Worm (Caenorhabditis elegans) whole organism, late embryonic: Measurements from ENCODE around the gene vps-33.2.

Source experiments
- C08G9.2 ChIP-seq: sonication (generic microtip); optimal IDR thresholded peaks from 2 replicates; lab custom pipeline; 2016; ENCODE audit warnings: mild to moderate bottlenecking, missing genetic modification characterization, moderate library complexity, missing compliant biosample characterization
- C38D4.7 ChIP-seq: fragments of 200-800 bp; sonication (Bioruptor generic); optimal IDR thresholded peaks from 2 replicates; lab custom pipeline; 2018; ENCODE audit warnings: mild to moderate bottlenecking, missing genetic modification characterization, moderate library complexity, missing compliant biosample characterization
- F13H6.1 ChIP-seq: sonication (generic microtip); optimal IDR thresholded peaks from 2 replicates; lab custom pipeline; 2016; ENCODE audit warnings: missing genetic modification characterization, missing compliant biosample characterization
- ahr-1 ChIP-seq: sonication (generic microtip); optimal IDR thresholded peaks from 2 replicates; lab custom pipeline; 2016; ENCODE audit warnings: missing genetic modification characterization, missing compliant biosample characterization
- ama-1 ChIP-seq: fragments of 150-350 bp; optimal IDR thresholded peaks from 2 replicates; lab custom pipeline; 2014
- ceh-14 ChIP-seq: sonication (generic microtip); optimal IDR thresholded peaks from 2 replicates; lab custom pipeline; 2016; ENCODE audit warnings: missing genotype, missing genetic modification characterization, missing compliant biosample characterization
- ceh-2 ChIP-seq: sonication (generic microtip); optimal IDR thresholded peaks from 2 replicates; lab custom pipeline; 2016; ENCODE audit warnings: missing genotype, missing genetic modification characterization, missing compliant biosample characterization
- ceh-45 ChIP-seq: fragments of 200-800 bp; sonication (Bioruptor generic); IDR thresholded peaks from 2 replicates; pipeline ENCODE4 v1.3.6; 2022; ENCODE audit warnings: missing genetic modification reagents, missing genetic modification characterization, missing compliant biosample characterization
- ceh-48 ChIP-seq: sonication (generic microtip); optimal IDR thresholded peaks from 2 replicates; lab custom pipeline; 2016; ENCODE audit warnings: missing genetic modification characterization, inconsistent platforms, missing compliant biosample characterization
- ceh-6 ChIP-seq: fragments of 200-800 bp; sonication (Bioruptor generic); optimal IDR thresholded peaks from 2 replicates; lab custom pipeline; 2018; ENCODE audit warnings: mild to moderate bottlenecking, missing genetic modification characterization, missing compliant biosample characterization
- dve-1 ChIP-seq: sonication (generic microtip); optimal IDR thresholded peaks from 2 replicates; lab custom pipeline; 2017; ENCODE audit warnings: antibody characterized with exemption, mild to moderate bottlenecking, missing genetic modification characterization, missing compliant biosample characterization
- elt-2 ChIP-seq: sonication (generic microtip); optimal IDR thresholded peaks from 2 replicates; lab custom pipeline; 2016; ENCODE audit warnings: missing genetic modification reagents, missing genetic modification characterization, missing compliant biosample characterization
- ets-4 ChIP-seq: sonication (generic microtip); optimal IDR thresholded peaks from 2 replicates; lab custom pipeline; 2016; ENCODE audit warnings: missing genetic modification characterization, missing compliant biosample characterization
- eyg-1 ChIP-seq: sonication (generic microtip); optimal IDR thresholded peaks from 2 replicates; lab custom pipeline; 2016; ENCODE audit warnings: missing genotype, missing genetic modification characterization, missing compliant biosample characterization
- fkh-10 ChIP-seq: fragments of 150-350 bp; optimal IDR thresholded peaks from 2 replicates; lab custom pipeline; 2014; ENCODE audit warnings: missing biosample characterization, missing genetic modification reagents, missing genetic modification characterization
- fkh-6 ChIP-seq: sonication (generic microtip); optimal IDR thresholded peaks from 2 replicates; lab custom pipeline; 2016; ENCODE audit warnings: missing genetic modification characterization, missing compliant biosample characterization
- hlh-15 ChIP-seq: sonication (generic microtip); optimal IDR thresholded peaks from 2 replicates; lab custom pipeline; 2016; ENCODE audit warnings: missing genetic modification characterization, missing compliant biosample characterization
- hlh-30 ChIP-seq: sonication (generic microtip); optimal IDR thresholded peaks from 2 replicates; lab custom pipeline; 2017; ENCODE audit warnings: antibody characterized with exemption, missing genetic modification characterization, missing compliant biosample characterization; ENCODE audit not compliant: insufficient read depth
- hlh-6 ChIP-seq: sonication (generic microtip); optimal IDR thresholded peaks from 2 replicates; lab custom pipeline; 2016; ENCODE audit warnings: missing genotype, missing genetic modification characterization, missing compliant biosample characterization
- hlh-8 ChIP-seq: sonication (generic microtip); optimal IDR thresholded peaks from 2 replicates; lab custom pipeline; 2016; ENCODE audit warnings: missing genotype, missing genetic modification characterization, missing compliant biosample characterization
- lin-11 ChIP-seq: fragments of 200-800 bp; sonication (Bioruptor generic); optimal IDR thresholded peaks from 2 replicates; lab custom pipeline; 2018; ENCODE audit warnings: mild to moderate bottlenecking, missing genetic modification characterization, missing compliant biosample characterization
- madf-2 ChIP-seq: sonication (generic microtip); optimal IDR thresholded peaks from 2 replicates; lab custom pipeline; 2017; ENCODE audit warnings: missing genetic modification characterization, missing compliant biosample characterization
- mec-3 ChIP-seq: sonication (generic microtip); optimal IDR thresholded peaks from 2 replicates; lab custom pipeline; 2016; ENCODE audit warnings: borderline replicate concordance, missing genetic modification characterization, missing compliant biosample characterization
- nfya-1 ChIP-seq: sonication (generic microtip); optimal IDR thresholded peaks from 2 replicates; lab custom pipeline; 2017; ENCODE audit warnings: missing genetic modification characterization, mild to moderate bottlenecking, missing compliant biosample characterization, antibody characterized with exemption, moderate library complexity
- nhr-11 ChIP-seq: fragments of 150-350 bp; optimal IDR thresholded peaks from 2 replicates; lab custom pipeline; 2014; ENCODE audit warnings: missing biosample characterization, missing genetic modification characterization
- npax-4 ChIP-seq: sonication (generic microtip); optimal IDR thresholded peaks from 2 replicates; lab custom pipeline; 2016; ENCODE audit warnings: missing genetic modification characterization, missing compliant biosample characterization
- odd-2 ChIP-seq: sonication (generic microtip); optimal IDR thresholded peaks from 2 replicates; lab custom pipeline; 2017; ENCODE audit warnings: antibody characterized with exemption, mild to moderate bottlenecking, missing genetic modification characterization, missing compliant biosample characterization
- pag-3 ChIP-seq: sonication (generic microtip); optimal IDR thresholded peaks from 2 replicates; lab custom pipeline; 2016; ENCODE audit warnings: missing compliant biosample characterization, missing genetic modification characterization, borderline replicate concordance
- pat-9 ChIP-seq: fragments of 200-800 bp; sonication (Bioruptor generic); optimal IDR thresholded peaks from 2 replicates; lab custom pipeline; 2018; ENCODE audit warnings: mild to moderate bottlenecking, missing genetic modification characterization, moderate library complexity, missing compliant biosample characterization
- pax-1 ChIP-seq: fragments of 150-350 bp; optimal IDR thresholded peaks from 2 replicates; lab custom pipeline; 2014; ENCODE audit warnings: missing biosample characterization, missing genetic modification characterization
- pha-4 ChIP-seq: fragments of 150-350 bp; optimal IDR thresholded peaks from 2 replicates; lab custom pipeline; 2018; ENCODE audit warnings: missing biosample characterization, missing genetic modification reagents, missing genetic modification characterization
- pqm-1 ChIP-seq: sonication (generic microtip); optimal IDR thresholded peaks from 2 replicates; lab custom pipeline; 2016; ENCODE audit warnings: missing genetic modification characterization, missing compliant biosample characterization
- ref-2 ChIP-seq: sonication (generic microtip); optimal IDR thresholded peaks from 2 replicates; lab custom pipeline; 2016; ENCODE audit warnings: missing genetic modification characterization, missing compliant biosample characterization
- rnt-1 ChIP-seq: sonication (generic microtip); optimal IDR thresholded peaks from 2 replicates; lab custom pipeline; 2016; ENCODE audit warnings: missing genetic modification characterization, missing compliant biosample characterization
- sdc-2 ChIP-seq: sonication (generic microtip); optimal IDR thresholded peaks from 2 replicates; lab custom pipeline; 2016; ENCODE audit warnings: missing genotype, missing genetic modification characterization, missing compliant biosample characterization
- sox-2 ChIP-seq: fragments of 200-800 bp; sonication (Bioruptor generic); IDR thresholded peaks from 2 replicates; pipeline ENCODE4 v1.3.6; 2022; ENCODE audit warnings: missing genetic modification reagents, missing genetic modification characterization, missing compliant biosample characterization
- sox-4 ChIP-seq: sonication (generic microtip); optimal IDR thresholded peaks from 2 replicates; lab custom pipeline; 2017; ENCODE audit warnings: mild to moderate bottlenecking, missing genetic modification characterization, inconsistent platforms, missing compliant biosample characterization
- syd-9 ChIP-seq: sonication (generic microtip); optimal IDR thresholded peaks from 2 replicates; lab custom pipeline; 2016; ENCODE audit warnings: mild to moderate bottlenecking, missing genetic modification characterization, moderate library complexity, missing compliant biosample characterization
- tbx-2 ChIP-seq: sonication (generic microtip); optimal IDR thresholded peaks from 2 replicates; lab custom pipeline; 2016; ENCODE audit warnings: missing genetic modification characterization, missing compliant biosample characterization
- tbx-7 ChIP-seq: sonication (generic microtip); optimal IDR thresholded peaks from 2 replicates; lab custom pipeline; 2016; ENCODE audit warnings: missing genotype, missing genetic modification characterization, missing compliant biosample characterization
- unc-42 ChIP-seq: sonication (generic microtip); optimal IDR thresholded peaks from 2 replicates; lab custom pipeline; 2016; ENCODE audit warnings: missing genotype, missing genetic modification characterization, missing compliant biosample characterization
- unc-55 ChIP-seq: sonication (generic microtip); optimal IDR thresholded peaks from 2 replicates; lab custom pipeline; 2017; ENCODE audit warnings: missing biosample characterization, missing genetic modification reagents, missing genetic modification characterization
- ztf-16 ChIP-seq: sonication (generic microtip); optimal IDR thresholded peaks from 2 replicates; lab custom pipeline; 2017; ENCODE audit warnings: missing genetic modification characterization, missing compliant biosample characterization

The vps-33.2 gene

DNA sequence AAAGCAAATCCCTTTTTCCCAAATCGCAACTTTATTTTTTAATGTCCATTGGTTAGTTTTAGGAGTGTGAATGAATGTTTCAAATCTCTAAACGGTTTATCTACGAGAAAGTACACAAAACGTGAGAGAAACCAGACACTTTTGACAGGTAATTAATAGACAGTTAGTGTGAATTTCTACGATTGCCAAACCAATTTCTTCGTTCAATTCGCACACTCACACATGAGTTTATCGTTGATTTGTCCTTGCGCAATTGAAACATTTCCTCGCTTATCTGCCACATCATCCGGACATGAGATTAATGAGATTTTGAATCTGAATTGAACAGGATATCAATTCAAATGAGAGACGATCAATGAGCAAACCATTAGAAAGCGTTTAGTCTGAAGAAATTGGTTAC, 9.2 kb downstream of the vps-33.2 start:
- TF ChIP-seq sox-2 (GFP tag; lab: Robert Waterston, UW) (no peak), madf-2 (tag; lab: Kevin White, UChicago) (no peak), lin-11 (no peak), syd-9 (no peak), ceh-6 (GFP tag; lab: Kevin White, UChicago) (no peak), ahr-1 (no peak), unc-55 (no peak), hlh-8 (tag; lab: Kevin White, UChicago) (no peak), tbx-7 (tag; lab: Kevin White, UChicago) (no peak), pat-9 (tag; lab: Kevin White, UChicago) (no peak), ets-4 (no peak)

DNA sequence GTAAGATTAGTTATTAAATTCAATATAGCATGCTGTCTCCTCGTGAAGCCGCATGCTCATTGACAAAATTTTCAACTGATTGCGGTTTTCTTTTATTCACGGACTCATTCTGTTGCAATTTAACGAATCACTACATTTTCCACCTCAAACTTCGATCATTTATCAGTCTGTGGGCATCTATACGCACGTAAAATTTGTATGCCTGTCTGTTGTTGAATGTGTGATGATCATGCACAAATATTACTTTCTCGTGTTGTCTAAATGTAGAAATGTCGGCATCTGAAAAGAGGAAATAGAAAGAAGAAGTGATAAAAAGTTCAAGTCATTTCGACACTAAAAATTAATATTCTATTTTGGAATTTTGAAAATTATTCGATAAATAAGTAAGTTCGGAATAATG, 11.5 kb downstream of the vps-33.2 start:
- no peak for TF ChIP-seq hlh-30 (tag; lab: Kevin White, UChicago)
- TF ChIP-seq pag-3 (tag; lab: Kevin White, UChicago), result no peak
- no peak for TF ChIP-seq pax-1 (tag; lab: Kevin White, UChicago)
- no peak for TF ChIP-seq ceh-14
- TF ChIP-seq pqm-1 (tag; lab: Kevin White, UChicago), result no peak
- TF ChIP-seq pat-9 (tag; lab: Kevin White, UChicago), result no peak
- TF ChIP-seq F13H6.1 (tag; lab: Kevin White, UChicago), result no peak
- no peak for TF ChIP-seq ref-2 (tag; lab: Kevin White, UChicago)
- no peak for TF ChIP-seq mec-3 (tag; lab: Kevin White, UChicago)
- no peak for TF ChIP-seq sdc-2 (tag; lab: Kevin White, UChicago)
- no peak for TF ChIP-seq hlh-6 (tag; lab: Kevin White, UChicago)
- TF ChIP-seq C38D4.7 (GFP tag; lab: Kevin White, UChicago), result no peak
- no peak for TF ChIP-seq sox-4 (tag; lab: Kevin White, UChicago)
- TF ChIP-seq nfya-1 (tag; lab: Kevin White, UChicago), result no peak

DNA sequence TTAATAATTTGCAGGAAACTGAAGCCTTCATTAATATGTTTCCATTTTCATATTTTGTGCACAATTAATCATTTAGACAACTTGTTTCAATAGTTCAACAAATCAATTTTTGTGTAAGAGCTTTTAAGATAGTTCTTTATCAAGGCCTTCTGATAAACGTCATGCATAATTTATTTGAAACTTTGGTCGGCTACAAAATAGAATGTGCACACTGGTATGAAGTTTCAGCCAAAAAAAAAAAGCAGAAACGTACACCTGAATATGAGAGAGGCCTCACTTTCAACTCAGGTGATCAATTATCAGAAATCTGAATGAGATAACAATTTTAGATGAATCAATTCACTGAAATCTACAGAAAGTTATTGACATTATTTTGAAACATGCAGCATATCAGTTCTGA, 13.5 kb downstream of the vps-33.2 start:
- TF ChIP-seq ceh-6 (GFP tag; lab: Kevin White, UChicago) (no peak), fkh-6 (no peak), dve-1 (tag; lab: Kevin White, UChicago) (no peak), ets-4 (no peak), eyg-1 (tag; lab: Kevin White, UChicago) (no peak), ama-1 (lab: Kevin White, UChicago) (no peak), pha-4 (no peak), npax-4 (tag; lab: Kevin White, UChicago) (no peak), madf-2 (tag; lab: Kevin White, UChicago) (no peak), tbx-7 (tag; lab: Kevin White, UChicago) (no peak), F13H6.1 (tag; lab: Kevin White, UChicago) (no peak), fkh-10 (no peak), ceh-48 (tag; lab: Kevin White, UChicago) (no peak), C08G9.2 (tag; lab: Kevin White, UChicago) (no peak), sox-4 (tag; lab: Kevin White, UChicago) (no peak), unc-42 (tag; lab: Kevin White, UChicago) (no peak), tbx-2 (tag; lab: Kevin White, UChicago) (no peak), hlh-15 (no peak)

DNA sequence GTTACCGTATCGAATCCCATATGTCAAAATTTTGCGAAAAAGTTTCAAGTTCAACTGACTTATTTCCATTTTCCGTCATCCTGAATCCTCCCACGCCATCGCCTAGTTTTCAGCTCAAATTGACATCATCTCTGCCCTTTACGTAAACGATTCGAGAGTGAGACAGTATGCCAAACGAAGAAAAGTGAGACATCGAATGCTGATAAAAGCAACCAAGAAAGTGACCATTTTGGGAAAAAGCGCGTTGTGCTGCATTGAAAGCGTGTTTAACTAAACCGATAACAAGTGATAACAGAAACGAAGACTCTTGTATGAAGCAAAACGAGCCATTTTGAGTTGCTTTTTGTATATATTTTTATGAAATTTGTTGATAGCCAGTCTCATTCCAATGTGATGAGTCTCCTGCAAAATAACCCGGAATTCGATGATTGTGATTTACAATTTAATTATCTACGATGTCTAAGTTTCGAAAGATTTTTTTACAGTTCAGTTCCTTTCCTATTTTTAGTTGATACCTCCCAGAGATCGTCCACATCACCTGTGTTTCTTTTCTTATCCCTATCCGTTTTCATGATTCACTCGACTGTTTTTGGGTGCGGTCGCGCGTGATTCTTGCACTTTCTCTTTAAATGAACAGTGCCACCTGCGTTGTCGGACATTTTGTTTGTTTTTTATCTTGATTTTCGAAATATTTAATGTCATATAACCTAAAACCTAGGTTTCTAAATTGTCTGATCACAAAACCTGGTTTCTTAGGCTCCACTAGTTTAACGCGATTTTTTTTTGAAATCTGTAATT, 14.4 kb downstream of the vps-33.2 start:
- no peak for TF ChIP-seq odd-2 (tag; lab: Kevin White, UChicago)
- no peak for TF ChIP-seq rnt-1 (tag; lab: Kevin White, UChicago)
- TF ChIP-seq ceh-48 (tag; lab: Kevin White, UChicago), result no peak
- no peak for TF ChIP-seq madf-2 (tag; lab: Kevin White, UChicago)
- no peak for TF ChIP-seq ceh-2
- TF ChIP-seq hlh-30 (tag; lab: Kevin White, UChicago), result no peak
- TF ChIP-seq nhr-11 (tag; lab: Kevin White, UChicago), result no peak
- no peak for TF ChIP-seq ceh-45
- TF ChIP-seq F13H6.1 (tag; lab: Kevin White, UChicago), result no peak
- no peak for TF ChIP-seq eyg-1 (tag; lab: Kevin White, UChicago)
- no peak for TF ChIP-seq elt-2 (tag; lab: Kevin White, UChicago)
- no peak for TF ChIP-seq ztf-16 (tag; lab: Kevin White, UChicago)
- TF ChIP-seq pax-1 (tag; lab: Kevin White, UChicago), result no peak
- no peak for TF ChIP-seq dve-1 (tag; lab: Kevin White, UChicago)
- TF ChIP-seq, all 69 proteins: peak for 0
